Fruit fly (Drosophila melanogaster): ENCODE results near the gene CG43799.

CG43799 gene

dm6 chr2L:7258105-7258504, 30.6 kb downstream of the CG43799 start:
- TF ChIP-seq Hr39 (GFP tag; optimal IDR thresholded peaks at IDR 0.05): peak; percentile 68
- TF ChIP-seq pdm3 (GFP tag; optimal IDR thresholded peaks at IDR 0.05): peak; percentile 46
- TF ChIP-seq CG31627 (GFP tag; optimal IDR thresholded peaks at IDR 0.05): peak; percentile 76
- peak; percentile 23 for TF ChIP-seq Ets21C (GFP tag; optimal IDR thresholded peaks at IDR 0.05)
- TF ChIP-seq CG11902 (GFP tag; optimal IDR thresholded peaks at IDR 0.05): peak; percentile 11
- TF ChIP-seq lz (GFP tag; optimal IDR thresholded peaks at IDR 0.05): peak; percentile 60
- peak; percentile 25 for TF ChIP-seq acj6 (GFP tag; optimal IDR thresholded peaks at IDR 0.05)
- peak; percentile 15 for TF ChIP-seq CG6792 (GFP tag; optimal IDR thresholded peaks at IDR 0.05)
- no peak for TF ChIP-seq CG9139 (GFP tag; optimal IDR thresholded peaks at IDR 0.05)
- TF ChIP-seq Met (GFP tag; optimal IDR thresholded peaks at IDR 0.05): peak; percentile 29
- no peak for TF ChIP-seq CG6854 (GFP tag; optimal IDR thresholded peaks at IDR 0.05)
- TF ChIP-seq cyc (GFP tag; optimal IDR thresholded peaks at IDR 0.05): peak; percentile 65
- TF ChIP-seq CG3919 (GFP tag; optimal IDR thresholded peaks at IDR 0.05): peak; percentile 47
- TF ChIP-seq achi (GFP tag; optimal IDR thresholded peaks at IDR 0.05): no peak
- TF ChIP-seq Smox (GFP tag; optimal IDR thresholded peaks at IDR 0.05): no peak
- peak; percentile 38 for TF ChIP-seq OdsH (GFP tag; optimal IDR thresholded peaks at IDR 0.05)
- TF ChIP-seq CG10669 (GFP tag; optimal IDR thresholded peaks at IDR 0.05): no peak

DNA sequence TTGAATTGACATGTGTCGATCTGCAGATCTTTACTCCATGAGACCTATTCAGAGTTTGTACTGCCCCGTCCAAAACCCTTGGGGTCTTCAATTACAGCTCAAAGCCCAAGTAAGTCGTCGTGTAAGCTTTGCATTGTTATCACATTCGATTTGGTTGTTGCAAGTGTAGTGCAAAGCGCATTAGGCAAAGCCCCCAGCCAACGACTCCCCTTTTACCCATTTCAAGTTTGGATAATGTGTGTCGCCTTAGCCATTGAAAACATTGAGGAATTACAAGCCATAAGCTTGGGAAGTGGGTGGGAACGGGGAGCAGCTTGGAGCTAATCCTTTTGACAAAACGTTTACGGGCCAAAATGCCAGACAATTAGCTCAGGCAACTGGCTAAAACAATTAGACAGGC, 32.0 kb downstream of the CG43799 start:
- no peak for TF ChIP-seq CG6163 (GFP tag; IDR thresholded peaks at IDR 0.05)
- TF ChIP-seq CG3032 (tag; optimal IDR thresholded peaks at IDR 0.05): no peak
- TF ChIP-seq CG7368 (GFP tag; optimal IDR thresholded peaks at IDR 0.05): no peak
- TF ChIP-seq CG10631 (GFP tag; optimal IDR thresholded peaks at IDR 0.05): no peak
- TF ChIP-seq CG16779 (tag; optimal IDR thresholded peaks at IDR 0.05): no peak
- no peak for TF ChIP-seq svp (GFP tag)
- no peak for TF ChIP-seq Eip93F (GFP tag; optimal IDR thresholded peaks at IDR 0.05)
- no peak for TF ChIP-seq Sox15 (GFP tag; optimal IDR thresholded peaks at IDR 0.05)
- TF ChIP-seq fd85E (GFP tag; optimal IDR thresholded peaks at IDR 0.05): no peak
- TF ChIP-seq acj6 (GFP tag; optimal IDR thresholded peaks at IDR 0.05): no peak

dm6 chr2L:7260251-7260650, 32.7 kb downstream of the CG43799 start:
- TF ChIP-seq CG32006 (GFP tag; optimal IDR thresholded peaks at IDR 0.05): peak; percentile 45
- TF ChIP-seq CG15336 (GFP tag; IDR thresholded peaks at IDR 0.05): peak; percentile 27; the same call in 1 of the 2 replicates
- no peak for TF ChIP-seq CG8119 (GFP tag; IDR thresholded peaks at IDR 0.05)
- TF ChIP-seq Met (GFP tag; optimal IDR thresholded peaks at IDR 0.05): no peak
- no peak for TF ChIP-seq CG10669 (GFP tag; optimal IDR thresholded peaks at IDR 0.05)
- no peak for TF ChIP-seq CG8632 (GFP tag; optimal IDR thresholded peaks at IDR 0.05)
- TF ChIP-seq Hr39 (GFP tag; optimal IDR thresholded peaks at IDR 0.05): no peak
- no peak for TF ChIP-seq eg (GFP tag; IDR thresholded peaks at IDR 0.05)
- TF ChIP-seq Lpt (GFP tag; optimal IDR thresholded peaks at IDR 0.05): no peak
- TF ChIP-seq dsx (GFP tag; optimal IDR thresholded peaks at IDR 0.05; ENCODE audit: poor library complexity, severe bottlenecking): no peak
- peak; percentile 57 for TF ChIP-seq Eip78C (GFP tag)
- TF ChIP-seq Sox14 (GFP tag; optimal IDR thresholded peaks at IDR 0.05): no peak

dm6 chr2L:7261989-7262388, 34.5 kb downstream of the CG43799 start:
- peak; percentile 67 for TF ChIP-seq CG31627 (GFP tag; optimal IDR thresholded peaks at IDR 0.05)
- no peak for TF ChIP-seq CG10669 (GFP tag; optimal IDR thresholded peaks at IDR 0.05)
- no peak for TF ChIP-seq CG8119 (GFP tag; IDR thresholded peaks at IDR 0.05)
- TF ChIP-seq Sox15 (GFP tag; optimal IDR thresholded peaks at IDR 0.05): peak; percentile 13
- peak; percentile 83 for TF ChIP-seq esn (GFP tag; optimal IDR thresholded peaks at IDR 0.05)
- no peak for TF ChIP-seq dsx (GFP tag; optimal IDR thresholded peaks at IDR 0.05; ENCODE audit: poor library complexity, severe bottlenecking)
- TF ChIP-seq fkh (GFP tag; optimal IDR thresholded peaks at IDR 0.05): no peak
- peak; percentile 40 for TF ChIP-seq acj6 (GFP tag; optimal IDR thresholded peaks at IDR 0.05)
- no peak for TF ChIP-seq Eip93F (GFP tag; optimal IDR thresholded peaks at IDR 0.05)
- peak; percentile 72 for TF ChIP-seq cyc (GFP tag; optimal IDR thresholded peaks at IDR 0.05)
- TF ChIP-seq Eip75B (GFP tag; optimal IDR thresholded peaks at IDR 0.05): peak; percentile 26
- no peak for TF ChIP-seq Gug (GFP tag; IDR thresholded peaks at IDR 0.05)
- TF ChIP-seq spab (GFP tag; optimal IDR thresholded peaks at IDR 0.05): no peak
- TF ChIP-seq Hr38 (GFP tag; optimal IDR thresholded peaks at IDR 0.05): no peak
- peak; percentile 73 for TF ChIP-seq topi (GFP tag; optimal IDR thresholded peaks at IDR 0.05)
- no peak for TF ChIP-seq CG4318 (GFP tag; optimal IDR thresholded peaks at IDR 0.05)
- no peak for TF ChIP-seq fd85E (GFP tag; optimal IDR thresholded peaks at IDR 0.05)
- TF ChIP-seq Eip78C (GFP tag): peak; percentile 72
- peak; percentile 12 for TF ChIP-seq Ets96B (tag; optimal IDR thresholded peaks at IDR 0.05)
- TF ChIP-seq CG32006 (GFP tag; optimal IDR thresholded peaks at IDR 0.05): peak; percentile 39
- TF ChIP-seq net (GFP tag; optimal IDR thresholded peaks at IDR 0.05): no peak
- peak; percentile 10 for TF ChIP-seq CG11902 (GFP tag; optimal IDR thresholded peaks at IDR 0.05)
- TF ChIP-seq CG6854 (GFP tag; optimal IDR thresholded peaks at IDR 0.05): no peak
- no peak for TF ChIP-seq CG8319 (GFP tag; optimal IDR thresholded peaks at IDR 0.05)
- no peak for TF ChIP-seq CG3032 (tag; optimal IDR thresholded peaks at IDR 0.05)
- TF ChIP-seq Hr39 (GFP tag; optimal IDR thresholded peaks at IDR 0.05): peak; percentile 74
